Fruit fly (Drosophila melanogaster) whole organism, embryonic: ENCODE data around the gene Paics.

Experiments
- Aef1 ChIP-seq: fragments of 200-800 bp; sonication (Bioruptor generic); IDR thresholded peaks from 3 replicates; pipeline ENCODE4 v1.3.6; 2022; ENCODE audit warnings: missing biosample characterization, missing genetic modification characterization
- Atf6 ChIP-seq: fragments of 200-800 bp; sonication (Bioruptor generic); IDR thresholded peaks from 2 replicates; pipeline ENCODE4 v1.3.6; 2022; ENCODE audit warnings: missing biosample characterization, missing genetic modification characterization
- CG10274 ChIP-seq: fragments of 200-800 bp; sonication (Bioruptor generic); optimal IDR thresholded peaks from 3 replicates; lab custom pipeline; 2017; ENCODE audit warnings: missing biosample characterization, mild to moderate bottlenecking, missing genetic modification characterization
- CG10431 ChIP-seq: fragments of 200-800 bp; sonication (Bioruptor generic); optimal IDR thresholded peaks from 3 replicates; lab custom pipeline; 2018; ENCODE audit warnings: missing biosample characterization, mild to moderate bottlenecking, missing genetic modification characterization
- CG12391 ChIP-seq: fragments of 200-800 bp; sonication (Bioruptor generic); optimal IDR thresholded peaks from 3 replicates; lab custom pipeline; 2018; ENCODE audit warnings: missing biosample characterization, mild to moderate bottlenecking, missing genetic modification characterization, moderate library complexity
- CG14014 ChIP-seq: fragments of 200-800 bp; sonication (Bioruptor generic); IDR thresholded peaks from 2 replicates; pipeline ENCODE4 v1.3.6; 2022; ENCODE audit warnings: missing biosample characterization, missing genetic modification characterization
- CG14710 ChIP-seq: fragments of 200-800 bp; sonication (Bioruptor generic); optimal IDR thresholded peaks from 3 replicates; lab custom pipeline; 2019; ENCODE audit warnings: missing biosample characterization, mild to moderate bottlenecking, missing genetic modification characterization, moderate library complexity
- CG1603 ChIP-seq: fragments of 200-800 bp; sonication (Bioruptor generic); optimal IDR thresholded peaks from 2 replicates; lab custom pipeline; 2019; ENCODE audit warnings: missing biosample characterization, mild to moderate bottlenecking, missing genetic modification characterization, moderate library complexity
- CG17328 ChIP-seq: fragments of 200-800 bp; sonication (Bioruptor generic); IDR thresholded peaks from 2 replicates; pipeline ENCODE4 v1.3.6; 2022; ENCODE audit warnings: missing biosample characterization, missing genetic modification characterization
- CG17359 ChIP-seq: fragments of 200-800 bp; sonication (Bioruptor generic); optimal IDR thresholded peaks from 3 replicates; lab custom pipeline; 2018; ENCODE audit warnings: missing biosample characterization, mild to moderate bottlenecking, missing genetic modification characterization, moderate library complexity
- CG17385 ChIP-seq: fragments of 200-800 bp; sonication (Bioruptor generic); optimal IDR thresholded peaks from 3 replicates; lab custom pipeline; 2018; ENCODE audit warnings: missing biosample characterization, mild to moderate bottlenecking, missing genetic modification characterization
- CG17568 ChIP-seq: fragments of 200-800 bp; sonication (Bioruptor generic); optimal IDR thresholded peaks from 2 replicates; lab custom pipeline; 2018; ENCODE audit warnings: missing biosample characterization, mild to moderate bottlenecking, missing genetic modification characterization, moderate library complexity
- CG18476 ChIP-seq: fragments of 200-800 bp; sonication (Bioruptor generic); optimal IDR thresholded peaks from 2 replicates; lab custom pipeline; 2016; ENCODE audit warnings: missing biosample characterization, mild to moderate bottlenecking, missing genetic modification characterization
- CG30403 ChIP-seq: fragments of 200-800 bp; sonication (Bioruptor generic); optimal IDR thresholded peaks from 3 replicates; lab custom pipeline; 2016; ENCODE audit warnings: missing biosample characterization, missing genetic modification characterization
- CG3995 ChIP-seq: fragments of 200-800 bp; sonication (Bioruptor generic); optimal IDR thresholded peaks from 3 replicates; lab custom pipeline; 2016; ENCODE audit warnings: missing biosample characterization, missing genetic modification characterization
- CG4820 ChIP-seq: fragments of 200-800 bp; sonication (Bioruptor generic); optimal IDR thresholded peaks from 3 replicates; lab custom pipeline; 2016; ENCODE audit warnings: missing biosample characterization, missing genetic modification characterization
- CG5180 ChIP-seq: fragments of 200-800 bp; sonication (Bioruptor generic); optimal IDR thresholded peaks from 3 replicates; lab custom pipeline; 2017; ENCODE audit warnings: missing biosample characterization, missing genetic modification characterization, mild to moderate bottlenecking, moderate library complexity, missing genetic modification reagents
- CG6765 ChIP-seq: fragments of 200-800 bp; sonication (Bioruptor generic); optimal IDR thresholded peaks from 3 replicates; lab custom pipeline; 2017; ENCODE audit warnings: missing biosample characterization, mild to moderate bottlenecking, missing genetic modification characterization
- CG8924 ChIP-seq: fragments of 200-800 bp; optimal IDR thresholded peaks from 3 replicates; lab custom pipeline; 2019; ENCODE audit warnings: missing biosample characterization, mild to moderate bottlenecking, missing genetic modification characterization, moderate library complexity
- CG9876 ChIP-seq: fragments of 200-800 bp; sonication (Bioruptor generic); optimal IDR thresholded peaks from 2 replicates; lab custom pipeline; 2016; ENCODE audit warnings: missing biosample characterization, missing genetic modification characterization
- CHES-1-like ChIP-seq: fragments of 200-800 bp; sonication (Bioruptor generic); optimal IDR thresholded peaks from 2 replicates; lab custom pipeline; 2016; ENCODE audit warnings: missing biosample characterization, missing genetic modification characterization
- Drgx ChIP-seq: fragments of 200-800 bp; sonication (Bioruptor generic); IDR thresholded peaks from 2 replicates; pipeline ENCODE4 v1.3.6; 2022; ENCODE audit warnings: missing biosample characterization, missing genetic modification characterization
- Hr78 ChIP-seq, 2 experiments: fragments of 200-800 bp in 1 of 2; fragments of >200 bp in 1 of 2; sonication (Bioruptor generic) in 1 of 2; optimal IDR thresholded peaks; 2 replicates each; lab custom pipeline; 2017 to 2019; ENCODE audit warnings: missing biosample characterization in 2 of 2, missing genetic modification characterization in 2 of 2, mild to moderate bottlenecking in 1 of 2, moderate library complexity in 1 of 2
- Lhr ChIP-seq: fragments of 200-800 bp; sonication (Bioruptor generic); optimal IDR thresholded peaks from 3 replicates; lab custom pipeline; 2017; ENCODE audit warnings: mild to moderate bottlenecking, missing biosample characterization, missing genetic modification reagents, missing genetic modification characterization
- MBD-R2 ChIP-seq: fragments of 200-800 bp; sonication (Bioruptor generic); IDR thresholded peaks from 2 replicates; pipeline ENCODE4 v1.3.6; 2022; ENCODE audit warnings: missing biosample characterization, missing genetic modification characterization
- Mrtf ChIP-seq: fragments of 200-800 bp; sonication (Bioruptor generic); IDR thresholded peaks from 3 replicates; pipeline ENCODE4 v1.3.6; 2022; ENCODE audit warnings: missing biosample characterization, missing genetic modification characterization
- NK7.1 ChIP-seq: fragments of 200-800 bp; sonication (Bioruptor generic); optimal IDR thresholded peaks from 3 replicates; lab custom pipeline; 2016; ENCODE audit warnings: missing biosample characterization, missing genetic modification characterization
- Rfx ChIP-seq: fragments of 200-800 bp; sonication (Bioruptor generic); IDR thresholded peaks from 2 replicates; pipeline ENCODE4 v1.3.6; 2022; ENCODE audit warnings: missing biosample characterization, missing genetic modification characterization
- Rx ChIP-seq: fragments of 200-800 bp; sonication (Bioruptor generic); IDR thresholded peaks from 2 replicates; pipeline ENCODE4 v1.3.6; 2022; ENCODE audit warnings: missing biosample characterization, missing genetic modification characterization
- Side ChIP-seq: fragments of 200-800 bp; sonication (Bioruptor generic); optimal IDR thresholded peaks from 2 replicates; lab custom pipeline; 2016; ENCODE audit warnings: missing biosample characterization, missing genetic modification characterization
- Stat92E ChIP-seq, 3 experiments: fragments of >200 bp in 2 of 3; fragments of 200-800 bp in 1 of 3; sonication (Bioruptor generic) in 1 of 3; optimal IDR thresholded peaks; 2 replicates each; lab custom pipeline; 2017 to 2019; ENCODE audit warnings: missing biosample characterization in 3 of 3, missing genetic modification characterization in 3 of 3, mild to moderate bottlenecking in 1 of 3, moderate library complexity in 1 of 3
- Xrp1 ChIP-seq: fragments of 200-800 bp; sonication (Bioruptor generic); IDR thresholded peaks from 2 replicates; pipeline ENCODE4 v1.3.6; 2022; ENCODE audit warnings: missing biosample characterization, missing genetic modification characterization
- bbx ChIP-seq: fragments of 200-800 bp; sonication (Bioruptor generic); IDR thresholded peaks from 2 replicates; pipeline ENCODE4 v1.3.6; 2022; ENCODE audit warnings: missing biosample characterization, missing genetic modification characterization; ENCODE audit not compliant: partially characterized antibody
- br ChIP-seq: fragments of >200 bp; optimal IDR thresholded peaks from 2 replicates; lab custom pipeline; 2017
- dpn ChIP-seq, 2 experiments: fragments of 200-800 bp; sonication (Bioruptor generic); optimal IDR thresholded peaks; 3 replicates each; lab custom pipeline; 2016; ENCODE audit warnings: missing biosample characterization in 2 of 2, missing genetic modification characterization in 2 of 2
- eve ChIP-seq, 2 experiments: fragments of >200 bp; optimal IDR thresholded peaks; 2 replicates each; lab custom pipeline; 2017; ENCODE audit warnings: missing biosample characterization in 2 of 2, missing genetic modification characterization in 2 of 2
- gfzf ChIP-seq: fragments of 200-800 bp; sonication (Bioruptor generic); optimal IDR thresholded peaks from 2 replicates; lab custom pipeline; 2016; ENCODE audit warnings: missing biosample characterization, mild to moderate bottlenecking, missing genetic modification characterization, moderate library complexity
- grn ChIP-seq: fragments of 200-800 bp; sonication (Bioruptor generic); optimal IDR thresholded peaks from 3 replicates; lab custom pipeline; 2017; ENCODE audit warnings: missing biosample characterization, missing genetic modification characterization
- hkb ChIP-seq, 2 experiments: fragments of 200-800 bp in 1 of 2; fragments of >200 bp in 1 of 2; sonication (Bioruptor generic) in 1 of 2; IDR thresholded peaks in 1 of 2; optimal IDR thresholded peaks in 1 of 2; 2 replicates each; pipeline versions ENCODE4 v1.3.6 to Lab custom; 2017 to 2022; ENCODE audit warnings: missing biosample characterization in 1 of 2, missing genetic modification characterization in 1 of 2
- hth ChIP-seq: fragments of >200 bp; optimal IDR thresholded peaks from 2 replicates; lab custom pipeline; 2017; ENCODE audit warnings: inconsistent platforms
- jigr1 ChIP-seq: fragments of 200-800 bp; sonication (Bioruptor generic); IDR thresholded peaks from 3 replicates; pipeline ENCODE4 v1.3.6; 2022; ENCODE audit warnings: missing biosample characterization, missing genetic modification characterization
- kah ChIP-seq: fragments of 200-800 bp; sonication (Bioruptor generic); optimal IDR thresholded peaks from 2 replicates; lab custom pipeline; 2018; ENCODE audit warnings: missing biosample characterization, mild to moderate bottlenecking, missing genetic modification characterization
- kni ChIP-seq: fragments of 200-800 bp; sonication (Bioruptor generic); optimal IDR thresholded peaks from 3 replicates; lab custom pipeline; 2017; ENCODE audit warnings: mild to moderate bottlenecking, missing biosample characterization, missing genetic modification reagents, missing genetic modification characterization
- lbe ChIP-seq: fragments of 200-800 bp; sonication (Bioruptor generic); optimal IDR thresholded peaks from 2 replicates; lab custom pipeline; 2016; ENCODE audit warnings: missing biosample characterization, mild to moderate bottlenecking, missing genetic modification characterization
- pros ChIP-seq: fragments of 200-800 bp; sonication (Bioruptor generic); optimal IDR thresholded peaks from 3 replicates; lab custom pipeline; 2019; ENCODE audit warnings: missing biosample characterization, mild to moderate bottlenecking, missing genetic modification characterization, moderate library complexity
- sc ChIP-seq, 3 experiments: fragments of >200 bp in 2 of 3; fragments of 200-800 bp in 1 of 3; sonication (Bioruptor generic) in 1 of 3; optimal IDR thresholded peaks; 2 replicates in 2 of 3; 3 replicates in 1 of 3; lab custom pipeline; 2017; ENCODE audit warnings: mild to moderate bottlenecking in 1 of 3, missing biosample characterization in 1 of 3, missing genetic modification characterization in 1 of 3, missing genetic modification reagents in 1 of 3
- sd ChIP-seq: fragments of 200-800 bp; sonication (Bioruptor generic); optimal IDR thresholded peaks from 3 replicates; lab custom pipeline; 2018; ENCODE audit warnings: missing biosample characterization, mild to moderate bottlenecking, missing genetic modification characterization, moderate library complexity
- sens-2 ChIP-seq: fragments of 200-800 bp; sonication (Bioruptor generic); IDR thresholded peaks from 2 replicates; pipeline ENCODE4 v1.3.6; 2022; ENCODE audit warnings: missing biosample characterization, missing genetic modification characterization
- tgo ChIP-seq: fragments of 200-800 bp; sonication (Bioruptor generic); IDR thresholded peaks from 3 replicates; pipeline ENCODE4 v1.3.6; 2022; ENCODE audit warnings: missing biosample characterization, missing genetic modification characterization
- zen2 ChIP-seq: fragments of 200-800 bp; sonication (Bioruptor generic); IDR thresholded peaks from 3 replicates; pipeline ENCODE4 v1.3.6; 2022; ENCODE audit warnings: missing biosample characterization, missing genetic modification characterization; ENCODE audit not compliant: partially characterized antibody

The Paics gene

DNA sequence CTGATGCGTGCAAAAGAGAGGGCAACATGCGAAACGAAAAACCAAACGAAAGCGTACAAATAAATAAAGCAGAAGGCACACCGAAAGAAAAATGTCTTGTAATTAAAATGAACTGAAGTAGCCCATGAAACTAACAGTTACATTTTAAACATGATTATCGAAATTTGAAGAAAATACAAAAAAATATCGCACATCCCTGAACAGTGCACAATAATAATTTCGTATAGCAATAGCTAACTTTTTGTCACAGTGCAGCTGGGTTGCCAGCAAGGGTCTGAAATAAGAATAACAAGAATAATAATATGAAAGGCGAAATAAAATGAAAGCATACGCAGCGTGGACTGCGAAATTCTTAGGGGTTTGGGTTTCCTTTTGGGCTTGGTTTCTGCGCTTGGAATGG is 8.2 kb downstream of the Paics start (continued):
- peak; percentile 98 for TF ChIP-seq CG14710
- peak; percentile 96 for TF ChIP-seq CG10274
- peak; percentile 99 for TF ChIP-seq CG8924 (tag; lab: Kevin White, UChicago)
- peak; percentile 91 for TF ChIP-seq sd (tag; lab: Kevin White, UChicago)
- peak; percentile 99 for TF ChIP-seq Rx
- peak; percentile 98 for TF ChIP-seq CG17568 (GFP tag; lab: Kevin White, UChicago)
- TF ChIP-seq hkb (optimal IDR thresholded peaks at IDR 0.05; lab: Kevin White, UChicago), result no peak
- peak; percentile 99 for TF ChIP-seq hkb (GFP tag; IDR thresholded peaks at IDR 0.05; lab: Robert Waterston, UW)
- TF ChIP-seq CG17359 (tag; lab: Kevin White, UChicago), result peak; percentile 99
- peak; percentile 93 for TF ChIP-seq kah (GFP tag; lab: Kevin White, UChicago)
- TF ChIP-seq tgo (GFP tag; lab: Robert Waterston, UW), result peak; percentile 99
- TF ChIP-seq CG18476, result peak; percentile 99
- peak in 1 of 2 experiments; percentile 58 for TF ChIP-seq Hr78 (GFP tag; optimal IDR thresholded peaks at IDR 0.05; lab: Kevin White, UChicago)
- no peak for TF ChIP-seq bbx (GFP tag; lab: Robert Waterston, UW)
- TF ChIP-seq Drgx (GFP tag; lab: Robert Waterston, UW), result peak; percentile 99
- TF ChIP-seq Stat92E (GFP tag; optimal IDR thresholded peaks at IDR 0.05; lab: Kevin White, UChicago), result peak in 1 of 3 experiments; percentile 97
- peak; percentile 99 for TF ChIP-seq CG9876 (GFP tag; lab: Kevin White, UChicago)
- TF ChIP-seq Mrtf, result peak; percentile 99
- TF ChIP-seq CG5180 (GFP tag; lab: Kevin White, UChicago), result peak; percentile 89
- no peak for TF ChIP-seq zen2 (GFP tag; lab: Robert Waterston, UW)
- no peak for TF ChIP-seq kni (GFP tag; lab: Kevin White, UChicago)
- no peak for TF ChIP-seq sc (optimal IDR thresholded peaks at IDR 0.05; lab: Kevin White, UChicago)
- TF ChIP-seq sc (GFP tag; optimal IDR thresholded peaks at IDR 0.05; lab: Kevin White, UChicago), result peak; percentile 99
- peak; percentile 99 for TF ChIP-seq MBD-R2 (GFP tag; lab: Robert Waterston, UW)
- TF ChIP-seq gfzf (GFP tag; lab: Kevin White, UChicago), result peak; percentile 44
- peak; percentile 100 for TF ChIP-seq CG30403 (GFP tag; lab: Kevin White, UChicago)
- TF ChIP-seq CG1603 (tag; lab: Kevin White, UChicago), result peak; percentile 98
- TF ChIP-seq CG3995, result peak; percentile 89
- no peak for TF ChIP-seq hth
- peak; percentile 99 for TF ChIP-seq Atf6 (GFP tag; lab: Robert Waterston, UW)
- peak; percentile 99 for TF ChIP-seq CG4820
- peak; percentile 89 for TF ChIP-seq grn (GFP tag; lab: Kevin White, UChicago)
- peak; percentile 99 for TF ChIP-seq CG12391
- TF ChIP-seq Lhr (GFP tag; lab: Kevin White, UChicago), result peak; percentile 98
- peak; percentile 99 to 100 for TF ChIP-seq dpn (GFP tag; optimal IDR thresholded peaks at IDR 0.05; lab: Kevin White, UChicago)
- peak; percentile 100 for TF ChIP-seq Xrp1 (GFP tag; lab: Robert Waterston, UW)
- TF ChIP-seq eve (GFP tag; optimal IDR thresholded peaks at IDR 0.05; lab: Kevin White, UChicago), result peak; percentile 82 to 99
- TF ChIP-seq CG17385 (GFP tag; lab: Kevin White, UChicago), result peak; percentile 93
- TF ChIP-seq CHES-1-like (GFP tag; lab: Kevin White, UChicago), result peak; percentile 100
- TF ChIP-seq Aef1 (GFP tag; lab: Robert Waterston, UW), result peak; percentile 99
- TF ChIP-seq jigr1, result peak; percentile 98
- no peak for TF ChIP-seq br
- TF ChIP-seq lbe (GFP tag; lab: Kevin White, UChicago), result peak; percentile 99
- TF ChIP-seq CG6765, result peak; percentile 98
- TF ChIP-seq CG10431 (GFP tag; lab: Kevin White, UChicago), result peak; percentile 93
- peak; percentile 99 for TF ChIP-seq Side
- peak; percentile 99 for TF ChIP-seq CG14014 (GFP tag; lab: Robert Waterston, UW)
- no peak for TF ChIP-seq pros (GFP tag; lab: Kevin White, UChicago)
- peak; percentile 99 for TF ChIP-seq NK7.1 (GFP tag; lab: Kevin White, UChicago)
- peak; percentile 99 for TF ChIP-seq CG17328
- peak; percentile 98 for TF ChIP-seq sens-2
- peak; percentile 99 for TF ChIP-seq Rfx (GFP tag; lab: Robert Waterston, UW)
